Worm (Caenorhabditis elegans) whole organism, L3 larva: ENCODE measurements around the gene end-3.

Experiments used
- ama-1 ChIP-seq: fragments of 150-350 bp; optimal IDR thresholded peaks from 2 replicates; lab custom pipeline; 2018
- elt-3 ChIP-seq, 3 experiments: fragments of 150-350 bp in 1 of 3; sonication (generic microtip) in 2 of 3; optimal IDR thresholded peaks; 2 replicates in 2 of 3; 4 replicates in 1 of 3; lab custom pipeline; 2014 to 2017; ENCODE audit warnings: missing biosample characterization in 3 of 3, missing genetic modification characterization in 3 of 3
- skn-1 ChIP-seq: fragments of 150-350 bp; optimal IDR thresholded peaks from 2 replicates; lab custom pipeline; 2014; ENCODE audit warnings: missing biosample characterization, missing genetic modification characterization

ce11 chrV:14010021-14010420 lies 4.5 kb upstream of the end-3 start:
- TF ChIP-seq elt-3 (tag; optimal IDR thresholded peaks at IDR 0.05; lab: Kevin White, UChicago): no peak
- TF ChIP-seq ama-1 (lab: Kevin White, UChicago): no peak
- no peak for TF ChIP-seq skn-1 (tag; lab: Kevin White, UChicago)
